Worm (Caenorhabditis elegans) whole organism, L4 larva: Measurements from ENCODE around the gene F19F10.1.

Source experiments
- ama-1 ChIP-seq: fragments of 150-350 bp; optimal IDR thresholded peaks from 2 replicates; lab custom pipeline; 2014; ENCODE audit warnings: inconsistent platforms, mixed read lengths
- ces-1 ChIP-seq: fragments of 150-350 bp; sonication (generic microtip); optimal IDR thresholded peaks from 4 replicates; lab custom pipeline; 2014; ENCODE audit warnings: missing biosample characterization, missing genetic modification reagents, missing genetic modification characterization
- dmd-8 ChIP-seq: fragments of 200-800 bp; sonication (Bioruptor generic); IDR thresholded peaks from 2 replicates; pipeline ENCODE4 v1.3.6; 2022; ENCODE audit warnings: missing genetic modification characterization, missing compliant biosample characterization
- egl-27 ChIP-seq: sonication (generic microtip); optimal IDR thresholded peaks from 3 replicates; lab custom pipeline; 2017; ENCODE audit warnings: missing biosample characterization, missing genetic modification reagents, missing genetic modification characterization
- lin-39 ChIP-seq: fragments of 150-350 bp; optimal IDR thresholded peaks from 2 replicates; lab custom pipeline; 2014; ENCODE audit warnings: missing biosample characterization, missing genetic modification reagents, missing genetic modification characterization
- lsy-2 ChIP-seq, 2 experiments: fragments of 150-350 bp in 1 of 2; sonication (generic microtip) in 1 of 2; optimal IDR thresholded peaks; 2 replicates each; lab custom pipeline; 2014 to 2017; ENCODE audit warnings: missing biosample characterization in 2 of 2, missing genetic modification characterization in 2 of 2
- unc-62 ChIP-seq, 3 experiments: fragments of 150-350 bp in 1 of 3; sonication (generic microtip); optimal IDR thresholded peaks in 2 of 3; peaks in 1 of 3; 1 replicate in 1 of 3; 2 replicates in 2 of 3; lab custom pipeline; 2014 to 2017; ENCODE audit warnings: missing biosample characterization in 3 of 3, missing genetic modification characterization in 3 of 3, missing genetic modification reagents in 3 of 3, missing genotype in 1 of 3

DNA sequence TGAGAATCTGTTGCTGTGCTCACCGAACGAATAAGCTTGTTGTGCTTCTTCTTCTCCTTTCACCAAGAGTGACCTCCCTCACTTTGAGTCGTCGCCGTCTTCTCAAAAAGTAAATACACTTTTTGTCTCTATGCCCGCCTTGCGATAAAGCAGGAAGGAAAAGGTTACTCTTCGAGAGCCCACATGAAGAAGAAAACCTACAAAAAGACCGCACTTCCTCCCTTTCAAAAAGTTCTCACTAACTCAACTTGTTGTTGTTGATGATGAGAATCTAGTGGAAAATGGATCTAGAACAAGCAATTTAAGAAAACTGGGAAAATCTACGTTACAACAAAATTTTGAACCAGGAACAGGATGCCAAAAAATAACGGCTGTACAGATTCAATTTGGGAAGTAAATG, 27.4 kb downstream of the F19F10.1 start, which contains the start of gene C50E3.6:
- TF ChIP-seq ces-1 (GFP tag; lab: Kevin White, UChicago) = no peak
- no peak for TF ChIP-seq unc-62 (GFP tag; optimal IDR thresholded peaks at IDR 0.05 in 1 of 2; lab: Kevin White, UChicago)
- no peak for TF ChIP-seq unc-62 (tag; optimal IDR thresholded peaks at IDR 0.05; lab: Kevin White, UChicago)
- no peak for TF ChIP-seq lsy-2 (tag; optimal IDR thresholded peaks at IDR 0.05; lab: Kevin White, UChicago)
- no peak for TF ChIP-seq dmd-8 (GFP tag; lab: Robert Waterston, UW)
- TF ChIP-seq lin-39 (tag; lab: Kevin White, UChicago) = no peak
- TF ChIP-seq ama-1 (lab: Kevin White, UChicago) = no peak
- no peak for TF ChIP-seq egl-27 (tag; lab: Kevin White, UChicago)
